Fruit fly (Drosophila melanogaster) whole organism, embryonic: ENCODE data around the gene Vha16-2.

Experiments used
- ATbp ChIP-seq: fragments of 200-800 bp; sonication (Bioruptor generic); optimal IDR thresholded peaks from 2 replicates; lab custom pipeline; 2017; ENCODE audit warnings: missing biosample characterization, mild to moderate bottlenecking, missing genetic modification characterization, missing genetic modification reagents
- B-H2 ChIP-seq: fragments of 200-800 bp; sonication (Bioruptor generic); optimal IDR thresholded peaks from 2 replicates; lab custom pipeline; 2018; ENCODE audit warnings: missing biosample characterization, mild to moderate bottlenecking, missing genetic modification characterization
- BtbVII ChIP-seq: fragments of 200-800 bp; sonication (Bioruptor generic); optimal IDR thresholded peaks from 3 replicates; lab custom pipeline; 2017; ENCODE audit warnings: missing biosample characterization, mild to moderate bottlenecking, missing genetic modification characterization
- Bteb2 ChIP-seq: fragments of 200-800 bp; sonication (Bioruptor generic); optimal IDR thresholded peaks from 2 replicates; lab custom pipeline; 2016; ENCODE audit warnings: missing biosample characterization, missing genetic modification characterization
- CG11456 ChIP-seq: fragments of 200-800 bp; sonication (Bioruptor generic); IDR thresholded peaks from 3 replicates; pipeline ENCODE4 v1.3.6; 2022; ENCODE audit warnings: missing biosample characterization, missing genetic modification characterization
- CG15269 ChIP-seq: fragments of 200-800 bp; sonication (Bioruptor generic); optimal IDR thresholded peaks from 2 replicates; lab custom pipeline; 2018; ENCODE audit warnings: missing biosample characterization, mild to moderate bottlenecking, missing genetic modification characterization, moderate library complexity
- CG17328 ChIP-seq: fragments of 200-800 bp; sonication (Bioruptor generic); IDR thresholded peaks from 2 replicates; pipeline ENCODE4 v1.3.6; 2022; ENCODE audit warnings: missing biosample characterization, missing genetic modification characterization
- CG18476 ChIP-seq: fragments of 200-800 bp; sonication (Bioruptor generic); optimal IDR thresholded peaks from 2 replicates; lab custom pipeline; 2016; ENCODE audit warnings: missing biosample characterization, mild to moderate bottlenecking, missing genetic modification characterization
- CG2202 ChIP-seq: fragments of 200-800 bp; sonication (Bioruptor generic); optimal IDR thresholded peaks from 2 replicates; lab custom pipeline; 2018; ENCODE audit warnings: missing biosample characterization, mild to moderate bottlenecking, missing genetic modification characterization
- CG32532 ChIP-seq: fragments of 200-800 bp; sonication (Bioruptor generic); IDR thresholded peaks from 2 replicates; pipeline ENCODE4 v1.3.6; 2022; ENCODE audit warnings: missing biosample characterization, missing genetic modification characterization
- CG33557 ChIP-seq: fragments of 200-800 bp; sonication (Bioruptor generic); optimal IDR thresholded peaks from 2 replicates; lab custom pipeline; 2019; ENCODE audit warnings: missing biosample characterization, mild to moderate bottlenecking, missing genetic modification characterization, moderate library complexity
- CG3407 ChIP-seq: fragments of 200-800 bp; sonication (Bioruptor generic); optimal IDR thresholded peaks from 2 replicates; lab custom pipeline; 2018; ENCODE audit warnings: missing biosample characterization, mild to moderate bottlenecking, missing genetic modification characterization
- CG34224 ChIP-seq: fragments of 200-800 bp; sonication (Bioruptor generic); IDR thresholded peaks from 3 replicates; pipeline ENCODE4 v1.3.6; 2022; ENCODE audit warnings: missing biosample characterization, missing genetic modification characterization; ENCODE audit not compliant: partially characterized antibody
- CG34376 ChIP-seq: fragments of 200-800 bp; sonication (Bioruptor generic); optimal IDR thresholded peaks from 2 replicates; lab custom pipeline; 2018; ENCODE audit warnings: missing biosample characterization, mild to moderate bottlenecking, missing genetic modification characterization
- CG34422 ChIP-seq: fragments of 200-800 bp; sonication (Bioruptor generic); IDR thresholded peaks from 3 replicates; pipeline ENCODE4 v1.3.6; 2022; ENCODE audit warnings: missing biosample characterization, missing genetic modification characterization
- CG3847 ChIP-seq: fragments of 200-800 bp; sonication (Bioruptor generic); IDR thresholded peaks from 2 replicates; pipeline ENCODE4 v1.3.6; 2022; ENCODE audit warnings: missing biosample characterization, missing genetic modification characterization
- CG4424 ChIP-seq: fragments of 200-800 bp; sonication (Bioruptor generic); optimal IDR thresholded peaks from 3 replicates; lab custom pipeline; 2016; ENCODE audit warnings: missing biosample characterization, missing genetic modification characterization
- CG5245 ChIP-seq: fragments of 200-800 bp; sonication (Bioruptor generic); optimal IDR thresholded peaks from 3 replicates; lab custom pipeline; 2016; ENCODE audit warnings: missing biosample characterization, missing genetic modification characterization
- CG9876 ChIP-seq: fragments of 200-800 bp; sonication (Bioruptor generic); optimal IDR thresholded peaks from 2 replicates; lab custom pipeline; 2016; ENCODE audit warnings: missing biosample characterization, missing genetic modification characterization
- Dad ChIP-seq: fragments of 200-800 bp; sonication (Bioruptor generic); optimal IDR thresholded peaks from 3 replicates; lab custom pipeline; 2016; ENCODE audit warnings: missing biosample characterization, missing genetic modification characterization
- Dll ChIP-seq: fragments of 200-800 bp; sonication (Bioruptor generic); IDR thresholded peaks from 4 replicates; pipeline ENCODE4 v1.3.6; 2022; ENCODE audit warnings: missing biosample characterization, missing genetic modification characterization; ENCODE audit not compliant: partially characterized antibody
- Eip74EF ChIP-seq, 2 experiments: fragments of 200-800 bp in 1 of 2; fragments of >200 bp in 1 of 2; sonication (Bioruptor generic) in 1 of 2; optimal IDR thresholded peaks; 2 replicates each; lab custom pipeline; 2017 to 2019; ENCODE audit warnings: missing biosample characterization in 2 of 2, missing genetic modification characterization in 2 of 2, mild to moderate bottlenecking in 1 of 2, moderate library complexity in 1 of 2
- HLH4C ChIP-seq: fragments of 200-800 bp; sonication (Bioruptor generic); IDR thresholded peaks from 3 replicates; pipeline ENCODE4 v1.3.6; 2022; ENCODE audit warnings: missing biosample characterization, missing genetic modification characterization; ENCODE audit not compliant: partially characterized antibody
- Hmr ChIP-seq: fragments of 200-800 bp; sonication (Bioruptor generic); optimal IDR thresholded peaks from 3 replicates; lab custom pipeline; 2017; ENCODE audit warnings: mild to moderate bottlenecking, missing biosample characterization, missing genetic modification reagents, missing genetic modification characterization
- Hmx ChIP-seq: fragments of 200-800 bp; sonication (Bioruptor generic); optimal IDR thresholded peaks from 2 replicates; lab custom pipeline; 2016; ENCODE audit warnings: missing biosample characterization, missing genetic modification characterization
- NC2β ChIP-seq: fragments of 200-800 bp; sonication (Bioruptor generic); optimal IDR thresholded peaks from 2 replicates; lab custom pipeline; 2016; ENCODE audit warnings: missing biosample characterization, missing genetic modification characterization
- Oli ChIP-seq: fragments of 200-800 bp; sonication (Bioruptor generic); optimal IDR thresholded peaks from 2 replicates; lab custom pipeline; 2018; ENCODE audit warnings: missing biosample characterization, mild to moderate bottlenecking, missing genetic modification characterization, moderate library complexity
- Optix ChIP-seq: fragments of 200-800 bp; sonication (Bioruptor generic); IDR thresholded peaks from 3 replicates; pipeline ENCODE4 v1.3.6; 2022; ENCODE audit warnings: missing biosample characterization, missing genetic modification characterization
- Scr ChIP-seq: fragments of 200-800 bp; sonication (Bioruptor generic); IDR thresholded peaks from 2 replicates; pipeline ENCODE4 v1.3.6; 2022; ENCODE audit warnings: missing biosample characterization, missing genetic modification characterization; ENCODE audit not compliant: partially characterized antibody
- ato ChIP-seq: fragments of 200-800 bp; sonication (Bioruptor generic); IDR thresholded peaks from 2 replicates; pipeline ENCODE4 v1.3.6; 2022; ENCODE audit warnings: missing biosample characterization, missing genetic modification characterization; ENCODE audit not compliant: partially characterized antibody
- caup ChIP-seq: fragments of 200-800 bp; sonication (Bioruptor generic); optimal IDR thresholded peaks from 3 replicates; lab custom pipeline; 2017; ENCODE audit warnings: missing biosample characterization, mild to moderate bottlenecking, missing genetic modification characterization, moderate library complexity; ENCODE audit not compliant: severe bottlenecking
- crp ChIP-seq, 2 experiments: fragments of 200-800 bp; sonication (Bioruptor generic); optimal IDR thresholded peaks; 2 replicates in 1 of 2; 3 replicates in 1 of 2; lab custom pipeline; 2017; ENCODE audit warnings: missing biosample characterization in 2 of 2, missing genetic modification characterization in 2 of 2, mild to moderate bottlenecking in 1 of 2, moderate library complexity in 1 of 2
- dysf ChIP-seq: fragments of 200-800 bp; sonication (Bioruptor generic); IDR thresholded peaks from 3 replicates; pipeline ENCODE4 v1.3.6; 2022; ENCODE audit warnings: missing biosample characterization, missing genetic modification characterization
- gsb-n ChIP-seq: fragments of 200-800 bp; sonication (Bioruptor generic); optimal IDR thresholded peaks from 3 replicates; lab custom pipeline; 2018; ENCODE audit warnings: missing biosample characterization, mild to moderate bottlenecking, missing genetic modification characterization
- hth ChIP-seq: fragments of >200 bp; optimal IDR thresholded peaks from 2 replicates; lab custom pipeline; 2017; ENCODE audit warnings: inconsistent platforms
- lov ChIP-seq, 2 experiments: fragments of 200-800 bp in 1 of 2; fragments of >200 bp in 1 of 2; sonication (Bioruptor generic) in 1 of 2; IDR thresholded peaks in 1 of 2; optimal IDR thresholded peaks in 1 of 2; 2 replicates in 1 of 2; 3 replicates in 1 of 2; pipeline versions ENCODE4 v1.3.6 to Lab custom; 2017 to 2022; ENCODE audit warnings: missing biosample characterization in 1 of 2, missing genetic modification characterization in 1 of 2
- mld ChIP-seq: fragments of 200-800 bp; sonication (Bioruptor generic); IDR thresholded peaks from 3 replicates; pipeline ENCODE4 v1.3.6; 2022; ENCODE audit warnings: missing biosample characterization, missing genetic modification characterization; ENCODE audit not compliant: partially characterized antibody
- nau ChIP-seq: fragments of 200-800 bp; sonication (Bioruptor generic); optimal IDR thresholded peaks from 3 replicates; lab custom pipeline; 2017; ENCODE audit warnings: missing biosample characterization, mild to moderate bottlenecking, missing genetic modification characterization, missing genetic modification reagents
- pb ChIP-seq: fragments of 200-800 bp; sonication (Bioruptor generic); optimal IDR thresholded peaks from 3 replicates; lab custom pipeline; 2016; ENCODE audit warnings: missing biosample characterization, missing genetic modification characterization
- peb ChIP-seq: fragments of 200-800 bp; sonication (Bioruptor generic); IDR thresholded peaks from 2 replicates; pipeline ENCODE4 v1.3.6; 2022; ENCODE audit warnings: missing biosample characterization, missing genetic modification characterization
- phol ChIP-seq: fragments of 200-800 bp; sonication (Bioruptor generic); optimal IDR thresholded peaks from 3 replicates; lab custom pipeline; 2018; ENCODE audit warnings: missing biosample characterization, mild to moderate bottlenecking, missing genetic modification characterization, moderate library complexity
- ranshi ChIP-seq: fragments of 200-800 bp; sonication (Bioruptor generic); IDR thresholded peaks from 2 replicates; pipeline ENCODE4 v1.3.6; 2022; ENCODE audit warnings: missing biosample characterization, missing genetic modification characterization
- repo ChIP-seq: fragments of 200-800 bp; sonication (Bioruptor generic); optimal IDR thresholded peaks from 2 replicates; lab custom pipeline; 2016; ENCODE audit warnings: missing biosample characterization, missing genetic modification characterization
- row ChIP-seq: fragments of 200-800 bp; sonication (Bioruptor generic); IDR thresholded peaks from 3 replicates; pipeline ENCODE4 v1.3.6; 2022; ENCODE audit warnings: missing biosample characterization, missing genetic modification characterization
- sisA ChIP-seq: fragments of 200-800 bp; sonication (Bioruptor generic); IDR thresholded peaks from 2 replicates; pipeline ENCODE4 v1.3.6; 2022; ENCODE audit warnings: missing biosample characterization, missing genetic modification characterization
- stc ChIP-seq: fragments of 200-800 bp; sonication (Bioruptor generic); IDR thresholded peaks from 2 replicates; pipeline ENCODE4 v1.3.6; 2022; ENCODE audit warnings: missing biosample characterization, missing genetic modification characterization
- tna ChIP-seq: fragments of 200-800 bp; sonication (Bioruptor generic); IDR thresholded peaks from 2 replicates; pipeline ENCODE4 v1.3.6; 2022; ENCODE audit warnings: missing biosample characterization, missing genetic modification characterization; ENCODE audit not compliant: partially characterized antibody
- yki ChIP-seq: fragments of >200 bp; optimal IDR thresholded peaks from 3 replicates; lab custom pipeline; 2018

Vha16-2 gene

dm6 chr3L:11487327-11487973, 12.7 kb downstream of the Vha16-2 start, which contains the start of gene chrb (continued):
- no peak for TF ChIP-seq phol
- TF ChIP-seq gsb-n (tag; lab: Kevin White, UChicago): peak; percentile 69
- TF ChIP-seq CG3847 (GFP tag; lab: Robert Waterston, UW): no peak
- TF ChIP-seq peb (GFP tag; lab: Robert Waterston, UW): no peak
- TF ChIP-seq CG5245: peak; percentile 28
- TF ChIP-seq hth (lab: Kevin White, UChicago): no peak
- peak; percentile 26 for TF ChIP-seq Oli (tag; lab: Kevin White, UChicago)
- peak; percentile 9 for TF ChIP-seq yki (lab: Kevin White, UChicago)
- peak; percentile 74 for TF ChIP-seq NC2β (GFP tag; lab: Kevin White, UChicago)
- TF ChIP-seq HLH4C: peak; percentile 40; the same call in 1 of the 3 replicates
- TF ChIP-seq pb (GFP tag; lab: Kevin White, UChicago): peak; percentile 43
- peak; percentile 91; the same call in 1 of the 3 replicates for TF ChIP-seq CG34422 (GFP tag; lab: Robert Waterston, UW)
- TF ChIP-seq lov (optimal IDR thresholded peaks at IDR 0.05; lab: Kevin White, UChicago): no peak
- TF ChIP-seq lov (GFP tag; IDR thresholded peaks at IDR 0.05; lab: Robert Waterston, UW): peak; percentile 80; the same call in 2 of the 3 replicates
- no peak for TF ChIP-seq Hmx (GFP tag; lab: Kevin White, UChicago)
- peak; percentile 84 for TF ChIP-seq CG34376 (GFP tag; lab: Kevin White, UChicago)
- peak; percentile 72; the same call in 1 of the 3 replicates for TF ChIP-seq mld (GFP tag; lab: Robert Waterston, UW)
- TF ChIP-seq Optix (GFP tag; lab: Robert Waterston, UW): no peak; the same call in 2 of the 3 replicates
- 0 out of 4 replicates have a peak, but pooled peaks have one; percentile 48 for TF ChIP-seq Dll (GFP tag; lab: Robert Waterston, UW)
- TF ChIP-seq dysf (GFP tag; lab: Robert Waterston, UW): peak; percentile 33; the same call in 1 of the 3 replicates
- TF ChIP-seq CG15269 (tag; lab: Kevin White, UChicago): peak; percentile 62
- TF ChIP-seq Hmr (GFP tag; lab: Kevin White, UChicago): peak; percentile 54
- TF ChIP-seq CG11456: no peak
- TF ChIP-seq sisA (GFP tag; lab: Robert Waterston, UW): no peak
- TF ChIP-seq stc (GFP tag; lab: Robert Waterston, UW): peak; percentile 44; the same call in 1 of the 2 replicates
- peak; percentile 83 for TF ChIP-seq BtbVII
- peak; percentile 47 for TF ChIP-seq CG9876 (GFP tag; lab: Kevin White, UChicago)
- TF ChIP-seq CG3407: peak; percentile 87
- peak; percentile 37; the same call in 1 of the 2 replicates for TF ChIP-seq ranshi (GFP tag; lab: Robert Waterston, UW)
- peak; percentile 42 for TF ChIP-seq nau (GFP tag; lab: Kevin White, UChicago)
- no peak for TF ChIP-seq CG18476 (GFP tag; lab: Kevin White, UChicago)
- peak; percentile 47 to 85 for TF ChIP-seq crp (GFP tag; optimal IDR thresholded peaks at IDR 0.05; lab: Kevin White, UChicago)
- TF ChIP-seq Scr (GFP tag; lab: Robert Waterston, UW): peak; percentile 59
- peak; percentile 65 for TF ChIP-seq caup
- TF ChIP-seq CG34224: peak; percentile 77
- TF ChIP-seq tna (GFP tag; lab: Robert Waterston, UW): peak; percentile 52; the same call in 1 of the 2 replicates
- TF ChIP-seq CG4424 (GFP tag; lab: Kevin White, UChicago): peak; percentile 29
- TF ChIP-seq Dad (GFP tag; lab: Kevin White, UChicago): peak; percentile 36
- peak; percentile 69 for TF ChIP-seq ato
- TF ChIP-seq CG2202 (tag; lab: Kevin White, UChicago): peak; percentile 30
- TF ChIP-seq CG33557: peak; percentile 54
- peak in 1 of 2 experiments; percentile 52 for TF ChIP-seq Eip74EF (GFP tag; optimal IDR thresholded peaks at IDR 0.05; lab: Kevin White, UChicago)
- peak; percentile 67 for TF ChIP-seq CG17328 (GFP tag; lab: Robert Waterston, UW)
- peak; percentile 15; the same call in 1 of the 3 replicates for TF ChIP-seq row (GFP tag; lab: Robert Waterston, UW)
- TF ChIP-seq ATbp (GFP tag; lab: Kevin White, UChicago): peak; percentile 56
- peak; percentile 71 for TF ChIP-seq repo (GFP tag; lab: Kevin White, UChicago)
- TF ChIP-seq Bteb2 (GFP tag; lab: Kevin White, UChicago): no peak
- no peak for TF ChIP-seq B-H2 (GFP tag; lab: Kevin White, UChicago)
- peak; percentile 59; the same call in 1 of the 2 replicates for TF ChIP-seq CG32532 (GFP tag; lab: Robert Waterston, UW)
